Fruit fly (Drosophila melanogaster): ENCODE data around the gene Ykt6.
A peak's percentile ranks its signal among the peaks of the same experiment; 100 is the strongest.

Ykt6 gene

dm6 chrX:7893411-7894122, 26.6 kb upstream of the Ykt6 start, which contains the start of the genes CG45089, ND-MNLL and p115:
Gene CG45089, minus strand, starts transcription at chrX:7893798.
Gene ND-MNLL, minus strand, starts transcription at chrX:7893798.
Gene p115, plus strand, starts transcription at chrX:7894031.
- TF ChIP-seq rn (GFP tag; IDR thresholded peaks at IDR 0.05) (no peak), CG12605 (GFP tag; IDR thresholded peaks at IDR 0.05) (no peak), CG34367 (tag; optimal IDR thresholded peaks at IDR 0.05) (no peak), Pif1B (GFP tag; optimal IDR thresholded peaks at IDR 0.05) (peak; percentile 32), Snoo (tag; optimal IDR thresholded peaks at IDR 0.05) (peak; percentile 10), CG15710 (tag; optimal IDR thresholded peaks at IDR 0.05) (peak; percentile 38), CG4496 (GFP tag; IDR thresholded peaks at IDR 0.05) (0 out of 3 replicates have a peak, but pooled peaks have one; percentile 26), Ets98B (GFP tag; IDR thresholded peaks at IDR 0.05) (peak; percentile 17; the same call in 1 of the 2 replicates), CG9948 (tag; optimal IDR thresholded peaks at IDR 0.05) (peak; percentile 20), D1 (tag; optimal IDR thresholded peaks at IDR 0.05) (no peak), CG32121 (GFP tag; IDR thresholded peaks at IDR 0.05) (peak; percentile 48; the same call in 1 of the 2 replicates), gl (tag; optimal IDR thresholded peaks at IDR 0.05) (no peak), CG17806 (tag; optimal IDR thresholded peaks at IDR 0.05) (peak; percentile 21), Pif1A (GFP tag; optimal IDR thresholded peaks at IDR 0.05) (peak; percentile 46), CG8159 (tag; optimal IDR thresholded peaks at IDR 0.05) (peak; percentile 40), CG10348 (GFP tag; IDR thresholded peaks at IDR 0.05) (no peak)

dm6 chrX:7900659-7901058, 19.6 kb upstream of the Ykt6 start:
- TF ChIP-seq Pif1A (GFP tag; optimal IDR thresholded peaks at IDR 0.05), result no peak
- TF ChIP-seq fd96Ca (GFP tag; IDR thresholded peaks at IDR 0.05), result no peak
- no peak for TF ChIP-seq rn (GFP tag; IDR thresholded peaks at IDR 0.05)
- no peak for TF ChIP-seq CG8301 (tag; optimal IDR thresholded peaks at IDR 0.05)
- no peak for TF ChIP-seq CG8159 (tag; optimal IDR thresholded peaks at IDR 0.05)
- no peak for TF ChIP-seq CG4496 (GFP tag; IDR thresholded peaks at IDR 0.05)
- no peak for TF ChIP-seq gl (tag; optimal IDR thresholded peaks at IDR 0.05)
- TF ChIP-seq CG14655 (GFP tag; optimal IDR thresholded peaks at IDR 0.05), result no peak
- TF ChIP-seq Ets98B (GFP tag; IDR thresholded peaks at IDR 0.05), result no peak
- no peak for TF ChIP-seq D1 (tag; optimal IDR thresholded peaks at IDR 0.05)
- TF ChIP-seq CG12605 (GFP tag; IDR thresholded peaks at IDR 0.05), result no peak
- TF ChIP-seq CG34367 (tag; optimal IDR thresholded peaks at IDR 0.05), result no peak
- TF ChIP-seq Snoo (tag; optimal IDR thresholded peaks at IDR 0.05), result no peak
- TF ChIP-seq CG17806 (tag; optimal IDR thresholded peaks at IDR 0.05), result no peak
- no peak for TF ChIP-seq CG10348 (GFP tag; IDR thresholded peaks at IDR 0.05)
- no peak for TF ChIP-seq CG32121 (GFP tag; IDR thresholded peaks at IDR 0.05)
- TF ChIP-seq CG9948 (tag; optimal IDR thresholded peaks at IDR 0.05), result no peak

DNA sequence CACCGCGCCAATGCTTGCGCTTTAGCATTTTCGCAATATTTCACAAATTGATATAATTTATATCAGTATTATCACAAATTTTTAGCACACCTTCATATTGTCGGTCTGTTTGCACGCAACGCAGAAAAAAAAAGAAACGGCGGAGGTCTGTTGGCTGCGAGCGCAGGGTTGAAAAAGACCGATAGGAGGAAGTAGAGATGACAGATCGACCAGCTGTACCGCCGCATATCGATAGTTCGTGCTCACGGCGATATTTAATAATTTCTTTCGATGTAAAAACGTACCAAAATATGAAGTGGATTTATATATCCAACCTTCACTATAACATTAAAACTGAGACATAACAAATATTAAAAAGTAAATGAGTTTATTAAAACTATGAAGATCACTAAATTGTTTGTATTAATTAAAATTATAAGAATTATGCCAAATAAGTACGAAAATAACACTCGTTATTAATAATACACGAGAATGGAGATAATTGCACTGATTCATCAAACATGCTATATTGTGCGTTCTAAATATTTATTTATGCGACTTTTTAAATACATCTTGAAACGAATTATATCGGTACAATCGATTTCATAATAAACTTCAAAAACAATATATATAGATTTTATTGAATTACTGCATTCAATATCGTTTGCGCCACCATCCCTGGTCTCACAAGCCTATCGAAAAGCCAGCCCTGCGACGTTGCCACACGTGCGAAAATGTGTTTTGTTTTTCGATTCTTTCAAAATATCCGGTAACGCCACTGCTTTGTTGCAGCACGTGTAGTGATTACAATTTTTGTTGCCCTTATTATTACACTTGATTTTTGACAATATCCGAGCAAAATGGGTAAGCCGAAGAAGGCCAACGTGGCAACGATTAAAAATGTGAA, 18.8 kb upstream of the Ykt6 start, which contains the start of the genes RpS6 and bys:
TSS of gene RpS6 (minus strand) at position 179 of the 886 bp plus-strand sequence.
TSS of gene bys (plus strand) at position 728 of the 886 bp plus-strand sequence.
- TF ChIP-seq CG4496 (GFP tag; IDR thresholded peaks at IDR 0.05), result peak; percentile 66
- TF ChIP-seq fd96Ca (GFP tag; IDR thresholded peaks at IDR 0.05), result peak; percentile 58; the same call in 1 of the 3 replicates
- TF ChIP-seq Pif1A (GFP tag; optimal IDR thresholded peaks at IDR 0.05), result peak; percentile 61
- peak; percentile 24 for TF ChIP-seq CG34367 (tag; optimal IDR thresholded peaks at IDR 0.05)
- no peak for TF ChIP-seq CG13204 (GFP tag; optimal IDR thresholded peaks at IDR 0.05)
- peak; percentile 16 for TF ChIP-seq CG15710 (tag; optimal IDR thresholded peaks at IDR 0.05)
- no peak for TF ChIP-seq D1 (tag; optimal IDR thresholded peaks at IDR 0.05)
- peak; percentile 44; the same call in 1 of the 2 replicates for TF ChIP-seq CG12605 (GFP tag; IDR thresholded peaks at IDR 0.05)
- TF ChIP-seq CG14655 (GFP tag; optimal IDR thresholded peaks at IDR 0.05), result no peak
- peak; percentile 60 for TF ChIP-seq Snoo (tag; optimal IDR thresholded peaks at IDR 0.05)
- no peak for TF ChIP-seq CG8301 (tag; optimal IDR thresholded peaks at IDR 0.05)
- no peak for TF ChIP-seq CG32121 (GFP tag; IDR thresholded peaks at IDR 0.05)
- peak; percentile 28 for TF ChIP-seq CG9948 (tag; optimal IDR thresholded peaks at IDR 0.05)
- peak; percentile 38 for TF ChIP-seq Ets98B (GFP tag; IDR thresholded peaks at IDR 0.05)
- no peak for TF ChIP-seq EcR (GFP tag; optimal IDR thresholded peaks at IDR 0.05)
- no peak for TF ChIP-seq gl (tag; optimal IDR thresholded peaks at IDR 0.05)
- TF ChIP-seq CG8159 (tag; optimal IDR thresholded peaks at IDR 0.05), result peak; percentile 16
- TF ChIP-seq Pif1B (GFP tag; optimal IDR thresholded peaks at IDR 0.05), result no peak
- TF ChIP-seq rn (GFP tag; IDR thresholded peaks at IDR 0.05), result no peak
- TF ChIP-seq CG10348 (GFP tag; IDR thresholded peaks at IDR 0.05), result no peak
- TF ChIP-seq CG17806 (tag; optimal IDR thresholded peaks at IDR 0.05), result no peak

dm6 chrX:7908239-7909068, 11.8 kb upstream of the Ykt6 start, which contains the start of the genes dpr14 and spidey:
Gene dpr14, minus strand, starts transcription at chrX:7908286.
Gene spidey, plus strand, starts transcription at chrX:7908931.
- TF ChIP-seq rn (GFP tag; IDR thresholded peaks at IDR 0.05) (no peak), CG8301 (tag; optimal IDR thresholded peaks at IDR 0.05) (peak; percentile 79), CG15710 (tag; optimal IDR thresholded peaks at IDR 0.05) (peak; percentile 79), CG12605 (GFP tag; IDR thresholded peaks at IDR 0.05) (peak; percentile 66), Snoo (tag; optimal IDR thresholded peaks at IDR 0.05) (peak; percentile 56), gl (tag; optimal IDR thresholded peaks at IDR 0.05) (peak; percentile 59), CG8159 (tag; optimal IDR thresholded peaks at IDR 0.05) (peak; percentile 83), CG17806 (tag; optimal IDR thresholded peaks at IDR 0.05) (peak; percentile 74), CG4496 (GFP tag; IDR thresholded peaks at IDR 0.05) (peak; percentile 91), CG34367 (tag; optimal IDR thresholded peaks at IDR 0.05) (peak; percentile 75), fd96Ca (GFP tag; IDR thresholded peaks at IDR 0.05) (peak; percentile 90), Pif1A (GFP tag; optimal IDR thresholded peaks at IDR 0.05) (no peak), CG14655 (GFP tag; optimal IDR thresholded peaks at IDR 0.05) (peak; percentile 85), Pif1B (GFP tag; optimal IDR thresholded peaks at IDR 0.05) (peak; percentile 72), CG10348 (GFP tag; IDR thresholded peaks at IDR 0.05) (0 out of 2 replicates have a peak, but pooled peaks have one; percentile 31), CG32121 (GFP tag; IDR thresholded peaks at IDR 0.05) (peak; percentile 89), CG13204 (GFP tag; optimal IDR thresholded peaks at IDR 0.05) (no peak), D1 (tag; optimal IDR thresholded peaks at IDR 0.05) (no peak), Ets98B (GFP tag; IDR thresholded peaks at IDR 0.05) (peak; percentile 85), EcR (GFP tag; optimal IDR thresholded peaks at IDR 0.05) (peak; percentile 76), CG9948 (tag; optimal IDR thresholded peaks at IDR 0.05) (peak; percentile 70)
